Worm (Caenorhabditis elegans) whole organism, L2 larva: ENCODE results near the gene Y37E11B.10.

Source experiments
- aly-2 ChIP-seq: fragments of 150-350 bp; optimal IDR thresholded peaks from 2 replicates; lab custom pipeline; 2014; ENCODE audit warnings: missing biosample characterization, missing genetic modification characterization
- elt-3 ChIP-seq: sonication (generic microtip); optimal IDR thresholded peaks from 2 replicates; lab custom pipeline; 2017; ENCODE audit warnings: missing biosample characterization, missing genetic modification characterization
- lin-13 ChIP-seq: fragments of 150-350 bp; optimal IDR thresholded peaks from 2 replicates; lab custom pipeline; 2014; ENCODE audit warnings: missing biosample characterization, missing genetic modification reagents, missing genetic modification characterization
- lsy-2 ChIP-seq, 2 experiments: fragments of 150-350 bp in 1 of 2; sonication (generic microtip) in 1 of 2; optimal IDR thresholded peaks; 2 replicates each; lab custom pipeline; 2014 to 2017; ENCODE audit warnings: missing biosample characterization in 2 of 2, missing genetic modification characterization in 2 of 2
- nhr-77 ChIP-seq: fragments of 150-350 bp; optimal IDR thresholded peaks from 2 replicates; lab custom pipeline; 2014; ENCODE audit warnings: missing biosample characterization, missing genetic modification characterization
- sem-4 ChIP-seq: fragments of 150-350 bp; optimal IDR thresholded peaks from 2 replicates; lab custom pipeline; 2014; ENCODE audit warnings: missing biosample characterization, missing genetic modification reagents, missing genetic modification characterization
- skn-1 ChIP-seq: sonication (generic microtip); optimal IDR thresholded peaks from 2 replicates; lab custom pipeline; 2017; ENCODE audit warnings: missing biosample characterization, missing genetic modification characterization
- ztf-11 ChIP-seq: sonication (generic microtip); optimal IDR thresholded peaks from 2 replicates; lab custom pipeline; 2017; ENCODE audit warnings: missing biosample characterization, missing genetic modification characterization

- TF ChIP-seq lin-13 (no peak), ztf-11 (tag; lab: Kevin White, UChicago) (no peak), lsy-2 (tag; optimal IDR thresholded peaks at IDR 0.05; lab: Kevin White, UChicago) (no peak), aly-2 (tag; lab: Kevin White, UChicago) (no peak), elt-3 (tag; lab: Kevin White, UChicago) (no peak), nhr-77 (tag; lab: Kevin White, UChicago) (no peak), sem-4 (tag; lab: Kevin White, UChicago) (no peak), skn-1 (tag; lab: Kevin White, UChicago) (no peak)
These were observed 40.3 kb upstream of the Y37E11B.10 start for ce11 chrIV:3646338-3647154.
